Fruit fly (Drosophila melanogaster): ENCODE data around the gene CG16762.

CG16762 gene

dm6 chr3L:2479250-2479649, 3.8 kb upstream of the CG16762 start (continued):
- TF ChIP-seq Hmr (GFP tag; optimal IDR thresholded peaks at IDR 0.05): peak; percentile 43
- peak; percentile 14 for TF ChIP-seq CG9609 (GFP tag; optimal IDR thresholded peaks at IDR 0.05)
- TF ChIP-seq CG1529 (GFP tag; optimal IDR thresholded peaks at IDR 0.05): peak; percentile 16
- no peak for TF ChIP-seq fru (optimal IDR thresholded peaks at IDR 0.05)
- 0 out of 2 replicates have a peak, but pooled peaks have one; percentile 16 for TF ChIP-seq E2f1 (GFP tag; IDR thresholded peaks at IDR 0.05)
- TF ChIP-seq scrt (GFP tag; optimal IDR thresholded peaks at IDR 0.05): peak; percentile 12
- peak; percentile 20 for TF ChIP-seq CG33557 (GFP tag; optimal IDR thresholded peaks at IDR 0.05)
- TF ChIP-seq Xbp1 (GFP tag; optimal IDR thresholded peaks at IDR 0.05): peak; percentile 27
- TF ChIP-seq CG16863 (GFP tag; optimal IDR thresholded peaks at IDR 0.05): peak; percentile 9
- TF ChIP-seq ci (GFP tag; IDR thresholded peaks at IDR 0.05): no peak; the same call in 2 of the 3 replicates
- no peak for TF ChIP-seq CG3407 (GFP tag; optimal IDR thresholded peaks at IDR 0.05)
- no peak for TF ChIP-seq CG30020 (tag; optimal IDR thresholded peaks at IDR 0.05)
- TF ChIP-seq CG7839 (tag; optimal IDR thresholded peaks at IDR 0.05): peak; percentile 77
- TF ChIP-seq CG6254 (GFP tag; optimal IDR thresholded peaks at IDR 0.05): peak; percentile 55
- peak; percentile 39 for TF ChIP-seq CG4424 (GFP tag; optimal IDR thresholded peaks at IDR 0.05)
- TF ChIP-seq CG15269 (tag; optimal IDR thresholded peaks at IDR 0.05): peak; percentile 24
- no peak for TF ChIP-seq Hey (tag; optimal IDR thresholded peaks at IDR 0.05)
- TF ChIP-seq caup (GFP tag; optimal IDR thresholded peaks at IDR 0.05; ENCODE audit: severe bottlenecking): peak; percentile 22
- TF ChIP-seq CG31441 (GFP tag; IDR thresholded peaks at IDR 0.05): peak; percentile 79
- TF ChIP-seq CG17385 (GFP tag; optimal IDR thresholded peaks at IDR 0.05): peak; percentile 36
- peak; percentile 16 for TF ChIP-seq CG18476 (GFP tag; optimal IDR thresholded peaks at IDR 0.05)
- no peak for TF ChIP-seq Dll (GFP tag; IDR thresholded peaks at IDR 0.05; ENCODE audit: partially characterized antibody)
- TF ChIP-seq bigmax (GFP tag; optimal IDR thresholded peaks at IDR 0.05): no peak
- TF ChIP-seq Sox102F (GFP tag; optimal IDR thresholded peaks at IDR 0.05): peak; percentile 48
- TF ChIP-seq az2 (GFP tag; optimal IDR thresholded peaks at IDR 0.05): peak; percentile 31
- TF ChIP-seq PHDP (tag; optimal IDR thresholded peaks at IDR 0.05): peak; percentile 42
- TF ChIP-seq CG9727 (GFP tag; optimal IDR thresholded peaks at IDR 0.05): peak; percentile 62
- TF ChIP-seq CG1647 (GFP tag; optimal IDR thresholded peaks at IDR 0.05): no peak
- TF ChIP-seq CG30403 (GFP tag; optimal IDR thresholded peaks at IDR 0.05): peak; percentile 54
- no peak for TF ChIP-seq Aef1 (GFP tag; IDR thresholded peaks at IDR 0.05)
- TF ChIP-seq CG12104 (GFP tag; optimal IDR thresholded peaks at IDR 0.05): no peak
- TF ChIP-seq unc-4 (GFP tag; IDR thresholded peaks at IDR 0.05; ENCODE audit: partially characterized antibody): no peak
- peak; percentile 18 for TF ChIP-seq CG9437 (GFP tag; optimal IDR thresholded peaks at IDR 0.05)
- TF ChIP-seq Taf1 (GFP tag; IDR thresholded peaks at IDR 0.05): no peak
- peak; percentile 14 for TF ChIP-seq Hr3 (GFP tag; optimal IDR thresholded peaks at IDR 0.05)
- TF ChIP-seq CG15479 (GFP tag; optimal IDR thresholded peaks at IDR 0.05): no peak
- TF ChIP-seq onecut (GFP tag; IDR thresholded peaks at IDR 0.05): no peak
- TF ChIP-seq CG11093 (GFP tag; IDR thresholded peaks at IDR 0.05): no peak
- no peak for TF ChIP-seq Lhr (GFP tag; optimal IDR thresholded peaks at IDR 0.05)
- no peak for TF ChIP-seq CG4707 (GFP tag; optimal IDR thresholded peaks at IDR 0.05)
- TF ChIP-seq Stat92E (GFP tag; optimal IDR thresholded peaks at IDR 0.05): peak in 1 of 3 experiments; percentile 60
- no peak for TF ChIP-seq hb (GFP tag; IDR thresholded peaks at IDR 0.05; ENCODE audit: partially characterized antibody)
- peak; percentile 31 for TF ChIP-seq tap (tag; optimal IDR thresholded peaks at IDR 0.05)
- peak; percentile 51 for TF ChIP-seq CG8290 (GFP tag; optimal IDR thresholded peaks at IDR 0.05)
- TF ChIP-seq CG8290 (tag; optimal IDR thresholded peaks at IDR 0.05): no peak
- peak; percentile 48 for TF ChIP-seq Max (GFP tag; optimal IDR thresholded peaks at IDR 0.05)
- no peak for TF ChIP-seq CG32767 (GFP tag; IDR thresholded peaks at IDR 0.05)
- peak; percentile 58 for TF ChIP-seq dysf (GFP tag; IDR thresholded peaks at IDR 0.05)
- peak; percentile 64; the same call in 2 of the 3 replicates for TF ChIP-seq row (GFP tag; IDR thresholded peaks at IDR 0.05)
- peak; percentile 52; the same call in 1 of the 2 replicates for TF ChIP-seq CG17328 (GFP tag; IDR thresholded peaks at IDR 0.05)
- no peak for TF ChIP-seq pita (GFP tag; optimal IDR thresholded peaks at IDR 0.05)
